Worm (Caenorhabditis elegans) whole organism, L2 larva: Measurements from ENCODE around the gene F59B2.14.
"Not testable (repeated sequence)": the region's sequence is repeated elsewhere in the genome, so short reads cannot be mapped to it uniquely, and the experiment has no call there.

Experiments
- F13H6.1 ChIP-seq: sonication (generic microtip); optimal IDR thresholded peaks from 2 replicates; lab custom pipeline; 2016; ENCODE audit warnings: missing genetic modification characterization, missing compliant biosample characterization
- ZK546.5 ChIP-seq: sonication (generic microtip); optimal IDR thresholded peaks from 2 replicates; lab custom pipeline; 2017; ENCODE audit warnings: missing biosample characterization, missing genetic modification characterization
- ama-1 ChIP-seq: fragments of 150-350 bp; optimal IDR thresholded peaks from 2 replicates; lab custom pipeline; 2018; ENCODE audit warnings: inconsistent platforms
- blmp-1 ChIP-seq: sonication (generic microtip); optimal IDR thresholded peaks from 2 replicates; lab custom pipeline; 2017; ENCODE audit warnings: missing genetic modification characterization, mild to moderate bottlenecking, missing compliant biosample characterization, antibody characterized with exemption, moderate library complexity; ENCODE audit not compliant: insufficient read depth
- elt-1 ChIP-seq: fragments of 150-350 bp; optimal IDR thresholded peaks from 2 replicates; lab custom pipeline; 2014; ENCODE audit warnings: missing biosample characterization, missing genetic modification characterization
- lin-13 ChIP-seq: fragments of 150-350 bp; optimal IDR thresholded peaks from 2 replicates; lab custom pipeline; 2014; ENCODE audit warnings: missing biosample characterization, missing genetic modification reagents, missing genetic modification characterization
- mdl-1 ChIP-seq, 2 experiments: fragments of 150-350 bp in 1 of 2; sonication (generic microtip) in 1 of 2; optimal IDR thresholded peaks; 2 replicates each; lab custom pipeline; 2017; ENCODE audit warnings: missing biosample characterization in 2 of 2, missing genetic modification characterization in 2 of 2
- nhr-10 ChIP-seq: sonication (generic microtip); optimal IDR thresholded peaks from 2 replicates; lab custom pipeline; 2017; ENCODE audit warnings: missing biosample characterization, missing genetic modification characterization
- nhr-12 ChIP-seq: fragments of 150-350 bp; optimal IDR thresholded peaks from 2 replicates; lab custom pipeline; 2014; ENCODE audit warnings: missing biosample characterization, missing genetic modification characterization
- ztf-11 ChIP-seq: sonication (generic microtip); optimal IDR thresholded peaks from 2 replicates; lab custom pipeline; 2017; ENCODE audit warnings: missing biosample characterization, missing genetic modification characterization

DNA sequence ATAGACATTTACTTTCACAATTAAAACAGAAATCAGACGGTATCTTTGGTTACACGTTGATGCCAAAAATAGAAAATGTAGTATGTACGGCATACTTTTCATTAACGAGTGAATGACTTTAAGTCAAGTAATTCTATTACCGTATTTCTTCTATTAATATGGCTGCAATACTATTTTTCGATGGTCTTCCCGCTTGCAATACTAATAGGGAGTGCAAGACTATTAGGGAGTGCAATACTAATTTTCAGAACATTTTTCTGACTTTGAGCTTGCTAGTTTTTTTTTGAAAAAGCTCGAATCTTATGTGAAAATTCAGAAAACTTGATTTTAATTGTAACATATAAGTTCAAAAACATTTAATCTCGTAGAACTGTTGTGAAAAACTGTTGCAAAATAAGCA lies 32.7 kb downstream of the F59B2.14 start, which contains the start of gene R08D7.7:
- TF ChIP-seq elt-1 (tag; lab: Kevin White, UChicago); blmp-1 (tag; lab: Kevin White, UChicago); nhr-12 (tag; lab: Kevin White, UChicago); mdl-1 (tag; optimal IDR thresholded peaks at IDR 0.05; lab: Kevin White, UChicago); ama-1 (lab: Kevin White, UChicago); nhr-10 (tag; lab: Kevin White, UChicago); ztf-11; lin-13 (GFP tag; lab: Kevin White, UChicago); F13H6.1 (tag; lab: Kevin White, UChicago); ZK546.5 (tag; lab: Kevin White, UChicago): not testable (repeated sequence)
